Fruit fly (Drosophila melanogaster) whole organism, embryonic: ENCODE data around the gene NANS.

ENCODE experiments used
- Ada2b ChIP-seq: fragments of 200-800 bp; sonication (Bioruptor generic); IDR thresholded peaks from 2 replicates; pipeline ENCODE4 v1.3.6; 2022; ENCODE audit warnings: missing biosample characterization, missing genetic modification characterization
- Aef1 ChIP-seq: fragments of 200-800 bp; sonication (Bioruptor generic); IDR thresholded peaks from 3 replicates; pipeline ENCODE4 v1.3.6; 2022; ENCODE audit warnings: missing biosample characterization, missing genetic modification characterization
- B-H2 ChIP-seq: fragments of 200-800 bp; sonication (Bioruptor generic); optimal IDR thresholded peaks from 2 replicates; lab custom pipeline; 2018; ENCODE audit warnings: missing biosample characterization, mild to moderate bottlenecking, missing genetic modification characterization
- CG10654 ChIP-seq: fragments of 200-800 bp; sonication (Bioruptor generic); optimal IDR thresholded peaks from 2 replicates; lab custom pipeline; 2016; ENCODE audit warnings: missing biosample characterization, missing genetic modification characterization
- CG10979 ChIP-seq: fragments of 200-800 bp; sonication (Bioruptor generic); optimal IDR thresholded peaks from 2 replicates; lab custom pipeline; 2018; ENCODE audit warnings: missing biosample characterization, mild to moderate bottlenecking, missing genetic modification characterization, moderate library complexity
- CG12744 ChIP-seq: fragments of 200-800 bp; sonication (Bioruptor generic); optimal IDR thresholded peaks from 2 replicates; lab custom pipeline; 2016; ENCODE audit warnings: missing biosample characterization, missing genetic modification characterization
- CG13624 ChIP-seq: fragments of 200-800 bp; sonication (Bioruptor generic); optimal IDR thresholded peaks from 2 replicates; lab custom pipeline; 2016; ENCODE audit warnings: missing biosample characterization, missing genetic modification characterization
- CG1647 ChIP-seq: fragments of 200-800 bp; sonication (Bioruptor generic); optimal IDR thresholded peaks from 3 replicates; lab custom pipeline; 2016; ENCODE audit warnings: missing biosample characterization, missing genetic modification characterization
- CG17568 ChIP-seq: fragments of 200-800 bp; sonication (Bioruptor generic); optimal IDR thresholded peaks from 2 replicates; lab custom pipeline; 2018; ENCODE audit warnings: missing biosample characterization, mild to moderate bottlenecking, missing genetic modification characterization, moderate library complexity
- CG17829 ChIP-seq: fragments of 200-800 bp; optimal IDR thresholded peaks from 2 replicates; lab custom pipeline; 2019; ENCODE audit warnings: missing biosample characterization, mild to moderate bottlenecking, missing genetic modification characterization, moderate library complexity
- CG18764 ChIP-seq: fragments of 200-800 bp; sonication (Bioruptor generic); optimal IDR thresholded peaks from 3 replicates; lab custom pipeline; 2016; ENCODE audit warnings: missing biosample characterization, missing genetic modification characterization
- CG2199 ChIP-seq: fragments of 200-800 bp; sonication (Bioruptor generic); IDR thresholded peaks from 3 replicates; pipeline ENCODE4 v1.3.6; 2022; ENCODE audit warnings: missing biosample characterization, missing genetic modification characterization
- CG2712 ChIP-seq: fragments of 200-800 bp; optimal IDR thresholded peaks from 3 replicates; lab custom pipeline; 2019; ENCODE audit warnings: missing biosample characterization, mild to moderate bottlenecking, missing genetic modification characterization, moderate library complexity
- CG31388 ChIP-seq: fragments of 200-800 bp; sonication (Bioruptor generic); optimal IDR thresholded peaks from 2 replicates; lab custom pipeline; 2016; ENCODE audit warnings: missing biosample characterization, missing genetic modification characterization
- CG3407 ChIP-seq: fragments of 200-800 bp; sonication (Bioruptor generic); optimal IDR thresholded peaks from 2 replicates; lab custom pipeline; 2018; ENCODE audit warnings: missing biosample characterization, mild to moderate bottlenecking, missing genetic modification characterization
- CG4360 ChIP-seq: fragments of 200-800 bp; sonication (Bioruptor generic); IDR thresholded peaks from 2 replicates; pipeline ENCODE4 v1.3.6; 2022; ENCODE audit warnings: missing biosample characterization, missing genetic modification characterization
- CG4730 ChIP-seq: fragments of 200-800 bp; sonication (Bioruptor generic); IDR thresholded peaks from 2 replicates; pipeline ENCODE4 v1.3.6; 2022; ENCODE audit warnings: missing biosample characterization, missing genetic modification characterization
- CG6175 ChIP-seq: fragments of 200-800 bp; sonication (Bioruptor generic); IDR thresholded peaks from 3 replicates; pipeline ENCODE4 v1.3.6; 2022; ENCODE audit warnings: missing biosample characterization, missing genetic modification characterization
- CG7745 ChIP-seq: fragments of 200-800 bp; sonication (Bioruptor generic); optimal IDR thresholded peaks from 2 replicates; lab custom pipeline; 2018; ENCODE audit warnings: missing biosample characterization, mild to moderate bottlenecking, missing genetic modification characterization, moderate library complexity
- CG7987 ChIP-seq: fragments of 200-800 bp; sonication (Bioruptor generic); optimal IDR thresholded peaks from 2 replicates; lab custom pipeline; 2018; ENCODE audit warnings: missing biosample characterization, mild to moderate bottlenecking, missing genetic modification characterization, moderate library complexity
- CG8281 ChIP-seq: fragments of 200-800 bp; sonication (Bioruptor generic); optimal IDR thresholded peaks from 2 replicates; lab custom pipeline; 2018; ENCODE audit warnings: missing biosample characterization, mild to moderate bottlenecking, missing genetic modification characterization, moderate library complexity
- CG8924 ChIP-seq: fragments of 200-800 bp; optimal IDR thresholded peaks from 3 replicates; lab custom pipeline; 2019; ENCODE audit warnings: missing biosample characterization, mild to moderate bottlenecking, missing genetic modification characterization, moderate library complexity
- CTCF ChIP-seq: fragments of 200-800 bp; sonication (Bioruptor generic); optimal IDR thresholded peaks from 2 replicates; lab custom pipeline; 2017; ENCODE audit warnings: missing biosample characterization, mild to moderate bottlenecking, missing genetic modification characterization, moderate library complexity
- Chrac-16 ChIP-seq: fragments of 200-800 bp; sonication (Bioruptor generic); optimal IDR thresholded peaks from 3 replicates; lab custom pipeline; 2016; ENCODE audit warnings: missing biosample characterization, missing genetic modification characterization
- D ChIP-seq, 2 experiments: fragments of 200-800 bp in 1 of 2; fragments of >200 bp in 1 of 2; sonication (Bioruptor generic) in 1 of 2; optimal IDR thresholded peaks; 2 replicates in 1 of 2; 3 replicates in 1 of 2; lab custom pipeline; 2017; ENCODE audit warnings: mild to moderate bottlenecking in 1 of 2, missing biosample characterization in 1 of 2, missing genetic modification characterization in 1 of 2, missing genetic modification reagents in 1 of 2
- D19B ChIP-seq: fragments of 200-800 bp; sonication (Bioruptor generic); optimal IDR thresholded peaks from 2 replicates; lab custom pipeline; 2017; ENCODE audit warnings: missing biosample characterization, mild to moderate bottlenecking, missing genetic modification characterization
- Deaf1 ChIP-seq: fragments of 200-800 bp; optimal IDR thresholded peaks from 3 replicates; lab custom pipeline; 2019; ENCODE audit warnings: missing biosample characterization, mild to moderate bottlenecking, missing genetic modification characterization, moderate library complexity
- E2f1 ChIP-seq: fragments of 200-800 bp; sonication (Bioruptor generic); IDR thresholded peaks from 2 replicates; pipeline ENCODE4 v1.3.6; 2022; ENCODE audit warnings: missing biosample characterization, missing genetic modification characterization
- E2f2 ChIP-seq: fragments of 200-800 bp; sonication (Bioruptor generic); IDR thresholded peaks from 2 replicates; pipeline ENCODE4 v1.3.6; 2022; ENCODE audit warnings: missing biosample characterization, missing genetic modification characterization
- Ets65A ChIP-seq: fragments of 200-800 bp; sonication (Bioruptor generic); peaks from one replicate; lab custom pipeline; 2016; ENCODE audit warnings: missing biosample characterization, missing genetic modification characterization
- HLHmδ ChIP-seq: fragments of 200-800 bp; sonication (Bioruptor generic); optimal IDR thresholded peaks from 2 replicates; lab custom pipeline; 2018; ENCODE audit warnings: missing biosample characterization, mild to moderate bottlenecking, missing genetic modification characterization, moderate library complexity
- Mrtf ChIP-seq: fragments of 200-800 bp; sonication (Bioruptor generic); IDR thresholded peaks from 3 replicates; pipeline ENCODE4 v1.3.6; 2022; ENCODE audit warnings: missing biosample characterization, missing genetic modification characterization
- Oaz ChIP-seq: fragments of 200-800 bp; sonication (Bioruptor generic); IDR thresholded peaks from 2 replicates; pipeline ENCODE4 v1.3.6; 2022; ENCODE audit warnings: missing biosample characterization, missing genetic modification characterization
- Sin3A ChIP-seq: fragments of >200 bp; optimal IDR thresholded peaks from 2 replicates; lab custom pipeline; 2018
- ac ChIP-seq: fragments of 200-800 bp; sonication (Bioruptor generic); optimal IDR thresholded peaks from 3 replicates; lab custom pipeline; 2017; ENCODE audit warnings: missing biosample characterization, mild to moderate bottlenecking, missing genetic modification characterization
- bowl ChIP-seq: fragments of 200-800 bp; sonication (Bioruptor generic); IDR thresholded peaks from 2 replicates; pipeline ENCODE4 v1.3.6; 2022; ENCODE audit warnings: missing biosample characterization, missing genetic modification characterization
- dmrt99B ChIP-seq: fragments of 200-800 bp; sonication (Bioruptor generic); optimal IDR thresholded peaks from 2 replicates; lab custom pipeline; 2018; ENCODE audit warnings: missing biosample characterization, mild to moderate bottlenecking, missing genetic modification characterization, moderate library complexity
- dpn ChIP-seq, 2 experiments: fragments of 200-800 bp; sonication (Bioruptor generic); optimal IDR thresholded peaks; 3 replicates each; lab custom pipeline; 2016; ENCODE audit warnings: missing biosample characterization in 2 of 2, missing genetic modification characterization in 2 of 2
- exex ChIP-seq: fragments of 200-800 bp; sonication (Bioruptor generic); optimal IDR thresholded peaks from 4 replicates; lab custom pipeline; 2018; ENCODE audit warnings: missing biosample characterization, mild to moderate bottlenecking, missing genetic modification characterization, moderate library complexity
- gcm2 ChIP-seq: fragments of 200-800 bp; sonication (Bioruptor generic); optimal IDR thresholded peaks from 2 replicates; lab custom pipeline; 2016; ENCODE audit warnings: missing biosample characterization, missing genetic modification characterization
- kah ChIP-seq: fragments of 200-800 bp; sonication (Bioruptor generic); optimal IDR thresholded peaks from 2 replicates; lab custom pipeline; 2018; ENCODE audit warnings: missing biosample characterization, mild to moderate bottlenecking, missing genetic modification characterization
- mld ChIP-seq: fragments of 200-800 bp; sonication (Bioruptor generic); IDR thresholded peaks from 3 replicates; pipeline ENCODE4 v1.3.6; 2022; ENCODE audit warnings: missing biosample characterization, missing genetic modification characterization; ENCODE audit not compliant: partially characterized antibody
- p53 ChIP-seq: fragments of 200-800 bp; sonication (Bioruptor generic); optimal IDR thresholded peaks from 2 replicates; lab custom pipeline; 2016; ENCODE audit warnings: missing biosample characterization, missing genetic modification characterization
- run ChIP-seq: fragments of 200-800 bp; sonication (Bioruptor generic); optimal IDR thresholded peaks from 3 replicates; lab custom pipeline; 2018; ENCODE audit warnings: missing biosample characterization, mild to moderate bottlenecking, missing genetic modification characterization
- slou ChIP-seq: fragments of 200-800 bp; sonication (Bioruptor generic); optimal IDR thresholded peaks from 3 replicates; lab custom pipeline; 2016; ENCODE audit warnings: missing biosample characterization, missing genetic modification characterization
- sob ChIP-seq: fragments of 200-800 bp; sonication (Bioruptor generic); IDR thresholded peaks from 2 replicates; pipeline ENCODE4 v1.3.6; 2022; ENCODE audit warnings: missing biosample characterization, missing genetic modification characterization
- unc-4 ChIP-seq: fragments of 200-800 bp; sonication (Bioruptor generic); IDR thresholded peaks from 2 replicates; pipeline ENCODE4 v1.3.6; 2022; ENCODE audit warnings: missing biosample characterization, missing genetic modification characterization; ENCODE audit not compliant: partially characterized antibody
- wdn ChIP-seq: fragments of 200-800 bp; sonication (Bioruptor generic); IDR thresholded peaks from 2 replicates; pipeline ENCODE4 v1.3.6; 2022; ENCODE audit warnings: missing biosample characterization, missing genetic modification characterization
- z ChIP-seq: fragments of 200-800 bp; sonication (Bioruptor generic); IDR thresholded peaks from 3 replicates; pipeline ENCODE4 v1.3.6; 2022; ENCODE audit warnings: missing biosample characterization, missing genetic modification characterization

NANS gene

DNA sequence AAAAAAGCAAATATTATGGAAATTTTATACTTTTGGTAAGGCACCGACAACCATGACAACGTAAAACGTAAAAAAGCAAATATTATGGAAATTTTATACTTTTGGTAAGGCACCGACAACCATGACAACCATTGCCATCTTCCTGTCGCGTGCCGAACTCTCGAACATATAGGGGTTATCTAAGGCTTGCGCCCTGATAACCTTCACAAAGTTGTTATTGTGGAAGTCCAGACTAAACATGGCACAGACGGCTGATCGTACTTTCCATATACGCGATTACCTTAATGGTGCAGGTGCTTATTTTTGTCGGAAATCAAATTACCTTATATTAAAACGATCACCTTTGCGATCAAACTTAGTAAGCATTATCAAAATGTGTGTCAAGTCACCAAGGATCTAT lies 19.1 kb downstream of the NANS start:
- TF ChIP-seq D19B: no peak
- no peak for TF ChIP-seq mld (GFP tag; lab: Robert Waterston, UW)
- no peak for TF ChIP-seq Aef1 (GFP tag; lab: Robert Waterston, UW)
- TF ChIP-seq Chrac-16: no peak
- no peak for TF ChIP-seq E2f1
- TF ChIP-seq CG18764 (GFP tag; lab: Kevin White, UChicago): no peak
- TF ChIP-seq CG8281 (tag; lab: Kevin White, UChicago): no peak
- no peak for TF ChIP-seq ac (GFP tag; lab: Kevin White, UChicago)
- no peak for TF ChIP-seq CG1647 (GFP tag; lab: Kevin White, UChicago)
- peak; percentile 12 for TF ChIP-seq exex
- TF ChIP-seq CG7987: peak; percentile 29
- TF ChIP-seq slou (GFP tag; lab: Kevin White, UChicago): no peak

dm6 chr3R:12447353-12447752 lies 21.0 kb downstream of the NANS start, which contains the start of gene vrs:
Gene vrs, plus strand, starts transcription at chr3R:12447653.
- TF ChIP-seq Oaz (GFP tag; lab: Robert Waterston, UW) (no peak), Sin3A (no peak), CG12744 (no peak), dmrt99B (tag; lab: Kevin White, UChicago) (no peak), CG4730 (GFP tag; lab: Robert Waterston, UW) (no peak), CG4360 (GFP tag; lab: Robert Waterston, UW) (no peak), HLHmδ (GFP tag; lab: Kevin White, UChicago) (no peak), unc-4 (GFP tag; lab: Robert Waterston, UW) (no peak), kah (GFP tag; lab: Kevin White, UChicago) (no peak), E2f2 (GFP tag; lab: Robert Waterston, UW) (no peak), CG13624 (GFP tag; lab: Kevin White, UChicago) (no peak), CG31388 (GFP tag; lab: Kevin White, UChicago) (no peak), wdn (GFP tag; lab: Robert Waterston, UW) (no peak), bowl (GFP tag; lab: Robert Waterston, UW) (no peak), CG7745 (tag; lab: Kevin White, UChicago) (no peak), gcm2 (GFP tag; lab: Kevin White, UChicago) (no peak), CG17568 (no peak), p53 (no peak), Mrtf (no peak), run (tag; lab: Kevin White, UChicago) (no peak)

DNA sequence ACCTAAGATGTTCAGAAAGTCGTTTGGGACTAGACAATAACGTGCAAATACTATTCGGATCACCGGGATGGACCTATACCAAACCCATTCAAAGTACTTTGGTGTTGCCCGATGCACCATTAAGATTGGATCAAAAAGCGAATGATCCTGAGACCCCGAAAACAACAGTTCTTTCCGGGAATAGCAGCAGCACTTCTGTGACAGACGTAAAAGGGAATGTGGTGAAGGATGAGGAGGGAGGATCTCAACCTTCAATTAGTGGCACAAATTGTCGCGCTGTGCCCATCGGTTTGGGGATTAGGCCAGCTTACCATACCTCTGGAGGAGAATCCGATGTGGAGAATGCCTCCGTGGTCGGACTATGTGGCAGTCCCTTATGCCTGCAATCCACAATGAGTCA lies 22.0 kb downstream of the NANS start:
- no peak for TF ChIP-seq CG1647 (GFP tag; lab: Kevin White, UChicago)
- TF ChIP-seq Ets65A (GFP tag; lab: Kevin White, UChicago): peak; percentile 92

- TF ChIP-seq CG2712 (tag; lab: Kevin White, UChicago): peak; percentile 100
- peak; percentile 90 for TF ChIP-seq z
- TF ChIP-seq CG10979: peak; percentile 100
- TF ChIP-seq CTCF: peak; percentile 81
- TF ChIP-seq wdn (GFP tag; lab: Robert Waterston, UW): peak; percentile 99
- TF ChIP-seq CG2199 (GFP tag; lab: Robert Waterston, UW): peak; percentile 100
- peak; percentile 100 for TF ChIP-seq CG8924
- TF ChIP-seq CG6175: peak; percentile 99
- TF ChIP-seq Deaf1 (tag; lab: Kevin White, UChicago): peak; percentile 93
- peak; percentile 100 for TF ChIP-seq Ada2b (GFP tag; lab: Robert Waterston, UW)
- TF ChIP-seq dpn (GFP tag; optimal IDR thresholded peaks at IDR 0.05; lab: Kevin White, UChicago): peak; percentile 99 to 100
- peak; percentile 100 for TF ChIP-seq CG10654 (GFP tag; lab: Kevin White, UChicago)
- TF ChIP-seq B-H2 (GFP tag; lab: Kevin White, UChicago): peak; percentile 99
- TF ChIP-seq CG3407: peak; percentile 99
- peak; percentile 100 for TF ChIP-seq Chrac-16
- peak; percentile 100 for TF ChIP-seq sob (GFP tag; lab: Robert Waterston, UW)
- TF ChIP-seq CG17829 (tag; lab: Kevin White, UChicago): peak; percentile 100
- TF ChIP-seq D (optimal IDR thresholded peaks at IDR 0.05; lab: Kevin White, UChicago): no peak
- peak; percentile 100 for TF ChIP-seq D (GFP tag; optimal IDR thresholded peaks at IDR 0.05; lab: Kevin White, UChicago)
Observed at dm6 chr3R:12448889-12449314, 22.5 kb downstream of the NANS start, which contains the start of gene CG18549. Gene CG18549, plus strand, starts transcription at chr3R:12449296.
